Comparison of ENCODE assay signal across 1 fruit fly cellular context in the genomic region with DNA sequence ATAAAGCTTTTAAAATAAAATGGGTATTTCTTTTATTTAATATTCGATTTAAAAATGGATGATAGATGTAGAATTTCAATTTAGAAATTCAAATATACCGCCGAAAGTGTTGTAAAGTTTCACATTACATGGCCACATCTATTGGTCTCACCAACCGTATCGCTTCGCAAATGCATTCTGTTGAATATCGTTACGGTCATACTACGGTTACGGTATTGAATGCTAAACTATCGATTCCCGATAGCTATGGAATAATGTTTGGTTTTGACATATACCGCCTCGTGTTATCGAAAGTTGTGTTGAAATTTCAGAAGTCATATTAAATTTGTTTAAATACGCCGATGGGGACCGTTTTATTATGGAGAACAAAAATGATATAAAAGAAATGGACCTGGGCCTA.
A peak's percentile ranks its signal among the peaks of the same experiment; 100 is the strongest.
TF ChIP-seq lines count a peak whose summit lies in the region.

A gene (plus strand): TSS at position 279 of the 400 bp plus-strand sequence.
A gene (plus strand): TSS at position 279 of the 400 bp plus-strand sequence.

TF ChIP-seq in whole organism, embryonic, 481 proteins besides CTCF, POLR2A, EP300 and RAD21 (continued from another document and continues in another):
- TF ChIP-seq pzg (GFP tag; optimal IDR thresholded peaks at IDR 0.05; lab: Kevin White, UChicago) (peak; percentile 92), ab (GFP tag; optimal IDR thresholded peaks at IDR 0.05; lab: Kevin White, UChicago) (no peak), ERR (GFP tag; optimal IDR thresholded peaks at IDR 0.05; lab: Kevin White, UChicago) (no peak), Hand (GFP tag; optimal IDR thresholded peaks at IDR 0.05; lab: Kevin White, UChicago) (no peak), ash1 (GFP tag; optimal IDR thresholded peaks at IDR 0.05; lab: Kevin White, UChicago) (no peak), MESR4 (GFP tag; optimal IDR thresholded peaks at IDR 0.05; lab: Kevin White, UChicago) (peak; percentile 11), Doc2 (GFP tag; IDR thresholded peaks at IDR 0.05; lab: Robert Waterston, UW) (no peak), Blimp-1 (GFP tag; optimal IDR thresholded peaks at IDR 0.05; lab: Kevin White, UChicago) (no peak), CG10462 (GFP tag; optimal IDR thresholded peaks at IDR 0.05; lab: Kevin White, UChicago) (no peak), cato (GFP tag; optimal IDR thresholded peaks at IDR 0.05; lab: Kevin White, UChicago; ENCODE audit: borderline replicate concordance) (no peak), z (GFP tag; IDR thresholded peaks at IDR 0.05; lab: Robert Waterston, UW) (no peak), CG4617 (GFP tag; optimal IDR thresholded peaks at IDR 0.05; lab: Kevin White, UChicago; ENCODE audit: borderline replicate concordance) (no peak), shn (GFP tag; optimal IDR thresholded peaks at IDR 0.05; lab: Kevin White, UChicago) (no peak), Hey (tag; optimal IDR thresholded peaks at IDR 0.05; lab: Kevin White, UChicago) (no peak), CG14965 (GFP tag; optimal IDR thresholded peaks at IDR 0.05; lab: Kevin White, UChicago; ENCODE audit: borderline replicate concordance) (no peak), cad (GFP tag; optimal IDR thresholded peaks at IDR 0.05; lab: Kevin White, UChicago) (no peak), Six4 (GFP tag; optimal IDR thresholded peaks at IDR 0.05; lab: Kevin White, UChicago) (no peak), CG6813 (GFP tag; optimal IDR thresholded peaks at IDR 0.05; lab: Kevin White, UChicago) (no peak), nerfin-1 (tag; optimal IDR thresholded peaks at IDR 0.05; lab: Kevin White, UChicago) (no peak), CG6854 (GFP tag; optimal IDR thresholded peaks at IDR 0.05; lab: Kevin White, UChicago) (no peak), H2.0 (GFP tag; IDR thresholded peaks at IDR 0.05; lab: Robert Waterston, UW) (no peak), Hr51 (GFP tag; optimal IDR thresholded peaks at IDR 0.05; lab: Kevin White, UChicago) (no peak), org-1 (GFP tag; optimal IDR thresholded peaks at IDR 0.05; lab: Kevin White, UChicago) (no peak), CG12236 (GFP tag; optimal IDR thresholded peaks at IDR 0.05; lab: Kevin White, UChicago) (no peak), crol (GFP tag; IDR thresholded peaks at IDR 0.05; lab: Robert Waterston, UW) (no peak), CG7839 (tag; optimal IDR thresholded peaks at IDR 0.05; lab: Kevin White, UChicago) (no peak), dpn (GFP tag; optimal IDR thresholded peaks at IDR 0.05; lab: Kevin White, UChicago) (no peak), unpg (GFP tag; optimal IDR thresholded peaks at IDR 0.05; lab: Kevin White, UChicago) (no peak), CG2712 (tag; optimal IDR thresholded peaks at IDR 0.05; lab: Kevin White, UChicago) (peak; percentile 12), CG9817 (tag; optimal IDR thresholded peaks at IDR 0.05; lab: Kevin White, UChicago) (no peak), CG7987 (GFP tag; optimal IDR thresholded peaks at IDR 0.05; lab: Kevin White, UChicago) (no peak), h (optimal IDR thresholded peaks at IDR 0.05; lab: Kevin White, UChicago) (no peak), fu2 (GFP tag; optimal IDR thresholded peaks at IDR 0.05; lab: Kevin White, UChicago) (no peak), Awh (GFP tag; IDR thresholded peaks at IDR 0.05; lab: Robert Waterston, UW) (no peak), CG12155 (GFP tag; optimal IDR thresholded peaks at IDR 0.05; lab: Kevin White, UChicago) (no peak), sc (optimal IDR thresholded peaks at IDR 0.05; lab: Kevin White, UChicago) (no peak), sc (GFP tag; optimal IDR thresholded peaks at IDR 0.05; lab: Kevin White, UChicago) (no peak), Tbp (GFP tag; optimal IDR thresholded peaks at IDR 0.05; lab: Kevin White, UChicago) (no peak), CG11696 (GFP tag; IDR thresholded peaks at IDR 0.05; lab: Robert Waterston, UW) (no peak), schlank (tag; optimal IDR thresholded peaks at IDR 0.05; lab: Kevin White, UChicago) (no peak), CG10366 (GFP tag; IDR thresholded peaks at IDR 0.05; lab: Robert Waterston, UW) (no peak), Ada2b (GFP tag; IDR thresholded peaks at IDR 0.05; lab: Robert Waterston, UW) (no peak), chm (GFP tag; IDR thresholded peaks at IDR 0.05; lab: Robert Waterston, UW) (no peak), CG8765 (GFP tag; IDR thresholded peaks at IDR 0.05; lab: Robert Waterston, UW) (no peak), CG13296 (GFP tag; optimal IDR thresholded peaks at IDR 0.05; lab: Kevin White, UChicago) (no peak), CG17359 (tag; optimal IDR thresholded peaks at IDR 0.05; lab: Kevin White, UChicago) (no peak), CG2116 (GFP tag; optimal IDR thresholded peaks at IDR 0.05; lab: Kevin White, UChicago) (peak; percentile 71), CG2678 (tag; optimal IDR thresholded peaks at IDR 0.05; lab: Kevin White, UChicago) (no peak), so (GFP tag; IDR thresholded peaks at IDR 0.05; lab: Robert Waterston, UW) (no peak), CG9727 (GFP tag; optimal IDR thresholded peaks at IDR 0.05; lab: Kevin White, UChicago) (no peak), Vsx1 (GFP tag; optimal IDR thresholded peaks at IDR 0.05; lab: Kevin White, UChicago) (no peak), CG4404 (GFP tag; IDR thresholded peaks at IDR 0.05; lab: Robert Waterston, UW) (no peak), Hmr (GFP tag; optimal IDR thresholded peaks at IDR 0.05; lab: Kevin White, UChicago) (peak; percentile 19), cas (GFP tag; IDR thresholded peaks at IDR 0.05; lab: Robert Waterston, UW) (no peak), CG10565 (GFP tag; optimal IDR thresholded peaks at IDR 0.05; lab: Kevin White, UChicago) (no peak), CG2199 (GFP tag; IDR thresholded peaks at IDR 0.05; lab: Robert Waterston, UW) (no peak), CG1603 (tag; optimal IDR thresholded peaks at IDR 0.05; lab: Kevin White, UChicago) (peak; percentile 79), Usf (GFP tag; optimal IDR thresholded peaks at IDR 0.05; lab: Kevin White, UChicago) (no peak), Hsf (GFP tag; optimal IDR thresholded peaks at IDR 0.05; lab: Kevin White, UChicago) (no peak), CG13123 (GFP tag; optimal IDR thresholded peaks at IDR 0.05; lab: Kevin White, UChicago) (no peak), CG13894 (tag; optimal IDR thresholded peaks at IDR 0.05; lab: Kevin White, UChicago) (no peak), CG12391 (tag; optimal IDR thresholded peaks at IDR 0.05; lab: Kevin White, UChicago) (peak; percentile 23), twi (tag; optimal IDR thresholded peaks at IDR 0.05; lab: Kevin White, UChicago) (no peak), dmrt99B (tag; optimal IDR thresholded peaks at IDR 0.05; lab: Kevin White, UChicago) (no peak), CoRest (tag; optimal IDR thresholded peaks at IDR 0.05; lab: Kevin White, UChicago) (no peak), row (GFP tag; IDR thresholded peaks at IDR 0.05; lab: Robert Waterston, UW) (peak; percentile 12; the same call in 1 of the 3 replicates), eyg (GFP tag; optimal IDR thresholded peaks at IDR 0.05; lab: Kevin White, UChicago) (no peak), pita (GFP tag; optimal IDR thresholded peaks at IDR 0.05; lab: Kevin White, UChicago) (peak; percentile 24), sr (GFP tag; IDR thresholded peaks at IDR 0.05; lab: Robert Waterston, UW) (no peak), CG8478 (optimal IDR thresholded peaks at IDR 0.05; lab: Kevin White, UChicago) (no peak), E2f1 (GFP tag; IDR thresholded peaks at IDR 0.05; lab: Robert Waterston, UW) (no peak), CG17385 (GFP tag; optimal IDR thresholded peaks at IDR 0.05; lab: Kevin White, UChicago) (no peak), Dref (GFP tag; IDR thresholded peaks at IDR 0.05; lab: Robert Waterston, UW) (peak; percentile 77), Fer1 (GFP tag; optimal IDR thresholded peaks at IDR 0.05; lab: Kevin White, UChicago) (no peak), Sin3A (optimal IDR thresholded peaks at IDR 0.05; lab: Kevin White, UChicago) (no peak), CG15696 (tag; optimal IDR thresholded peaks at IDR 0.05; lab: Kevin White, UChicago) (no peak), gcm (GFP tag; optimal IDR thresholded peaks at IDR 0.05; lab: Kevin White, UChicago) (no peak), D (optimal IDR thresholded peaks at IDR 0.05; lab: Kevin White, UChicago) (no peak), D (GFP tag; optimal IDR thresholded peaks at IDR 0.05; lab: Kevin White, UChicago) (no peak), CG4282 (GFP tag; optimal IDR thresholded peaks at IDR 0.05; lab: Kevin White, UChicago) (no peak), CG18619 (GFP tag; optimal IDR thresholded peaks at IDR 0.05; lab: Kevin White, UChicago) (no peak), CG4820 (GFP tag; optimal IDR thresholded peaks at IDR 0.05; lab: Kevin White, UChicago) (no peak), CG18599 (GFP tag; optimal IDR thresholded peaks at IDR 0.05; lab: Kevin White, UChicago) (no peak), tgo (GFP tag; IDR thresholded peaks at IDR 0.05; lab: Robert Waterston, UW) (no peak), HLH54F (GFP tag; optimal IDR thresholded peaks at IDR 0.05; lab: Kevin White, UChicago) (no peak), grau (tag; optimal IDR thresholded peaks at IDR 0.05; lab: Kevin White, UChicago) (no peak), CG3847 (GFP tag; IDR thresholded peaks at IDR 0.05; lab: Robert Waterston, UW) (peak; percentile 60), CG7928 (GFP tag; optimal IDR thresholded peaks at IDR 0.05; lab: Kevin White, UChicago) (no peak), slou (GFP tag; optimal IDR thresholded peaks at IDR 0.05; lab: Kevin White, UChicago) (no peak), esg (GFP tag; conservative IDR thresholded peaks at IDR 0.05; lab: Robert Waterston, UW) (no peak), trh (GFP tag; optimal IDR thresholded peaks at IDR 0.05; lab: Kevin White, UChicago) (no peak), CG3407 (GFP tag; optimal IDR thresholded peaks at IDR 0.05; lab: Kevin White, UChicago) (no peak), CG32772 (GFP tag; IDR thresholded peaks at IDR 0.05; lab: Robert Waterston, UW) (no peak), sens-2 (GFP tag; IDR thresholded peaks at IDR 0.05; lab: Robert Waterston, UW) (no peak), CG4360 (GFP tag; IDR thresholded peaks at IDR 0.05; lab: Robert Waterston, UW) (no peak), nom (GFP tag; optimal IDR thresholded peaks at IDR 0.05; lab: Kevin White, UChicago) (no peak), Sox100B (GFP tag; optimal IDR thresholded peaks at IDR 0.05; lab: Kevin White, UChicago) (no peak), CG1024 (GFP tag; IDR thresholded peaks at IDR 0.05; lab: Robert Waterston, UW) (no peak), CG5180 (GFP tag; optimal IDR thresholded peaks at IDR 0.05; lab: Kevin White, UChicago) (no peak), CkIIα-i1 (GFP tag; IDR thresholded peaks at IDR 0.05; lab: Robert Waterston, UW) (no peak), CG11093 (GFP tag; IDR thresholded peaks at IDR 0.05; lab: Robert Waterston, UW) (no peak), CG18476 (GFP tag; optimal IDR thresholded peaks at IDR 0.05; lab: Kevin White, UChicago) (no peak), hb (GFP tag; IDR thresholded peaks at IDR 0.05; lab: Robert Waterston, UW; ENCODE audit: partially characterized antibody) (peak; percentile 49; the same call in 1 of the 3 replicates), ind (GFP tag; optimal IDR thresholded peaks at IDR 0.05; lab: Kevin White, UChicago) (no peak), CG10274 (GFP tag; optimal IDR thresholded peaks at IDR 0.05; lab: Kevin White, UChicago) (no peak), tx (GFP tag; optimal IDR thresholded peaks at IDR 0.05; lab: Kevin White, UChicago) (no peak), pum (GFP tag; optimal IDR thresholded peaks at IDR 0.05; lab: Kevin White, UChicago) (no peak), en (GFP tag; optimal IDR thresholded peaks at IDR 0.05; lab: Kevin White, UChicago) (no peak), HHEX (GFP tag; optimal IDR thresholded peaks at IDR 0.05; lab: Kevin White, UChicago) (no peak), CG14667 (GFP tag; IDR thresholded peaks at IDR 0.05; lab: Robert Waterston, UW) (no peak), Opbp (GFP tag; IDR thresholded peaks at IDR 0.05; lab: Robert Waterston, UW; ENCODE audit: partially characterized antibody) (peak; percentile 84; the same call in 2 of the 3 replicates), Sry-δ (GFP tag; optimal IDR thresholded peaks at IDR 0.05; lab: Kevin White, UChicago) (peak; percentile 72), CG43689 (GFP tag; IDR thresholded peaks at IDR 0.05; lab: Robert Waterston, UW) (no peak), CG15073 (GFP tag; optimal IDR thresholded peaks at IDR 0.05; lab: Kevin White, UChicago) (no peak), inv (GFP tag; IDR thresholded peaks at IDR 0.05; lab: Robert Waterston, UW; ENCODE audit: partially characterized antibody) (peak; percentile 44; the same call in 1 of the 2 replicates), Dp (GFP tag; optimal IDR thresholded peaks at IDR 0.05; lab: Kevin White, UChicago) (peak; percentile 95), CG16779 (GFP tag; IDR thresholded peaks at IDR 0.05; lab: Robert Waterston, UW) (no peak), CG16813 (GFP tag; IDR thresholded peaks at IDR 0.05; lab: Robert Waterston, UW; ENCODE audit: partially characterized antibody) (peak; percentile 67), stwl (tag; optimal IDR thresholded peaks at IDR 0.05; lab: Kevin White, UChicago) (peak; percentile 95), kay (GFP tag; optimal IDR thresholded peaks at IDR 0.05; lab: Kevin White, UChicago) (no peak), sens (GFP tag; lab: Kevin White, UChicago) (peak; percentile 6), Antp (GFP tag; optimal IDR thresholded peaks at IDR 0.05; lab: Kevin White, UChicago) (no peak), aop (GFP tag; IDR thresholded peaks at IDR 0.05; lab: Robert Waterston, UW) (no peak), p53 (GFP tag; optimal IDR thresholded peaks at IDR 0.05; lab: Kevin White, UChicago) (no peak), Lpt (GFP tag; optimal IDR thresholded peaks at IDR 0.05; lab: Kevin White, UChicago) (no peak), jing (GFP tag; optimal IDR thresholded peaks at IDR 0.05; lab: Kevin White, UChicago) (no peak), YL-1 (GFP tag; optimal IDR thresholded peaks at IDR 0.05; lab: Kevin White, UChicago) (no peak), repo (GFP tag; optimal IDR thresholded peaks at IDR 0.05; lab: Kevin White, UChicago) (no peak), CG13287 (GFP tag; IDR thresholded peaks at IDR 0.05; lab: Robert Waterston, UW; ENCODE audit: partially characterized antibody) (peak; percentile 83), Atf-2 (GFP tag; optimal IDR thresholded peaks at IDR 0.05; lab: Kevin White, UChicago) (no peak), CG1792 (GFP tag; optimal IDR thresholded peaks at IDR 0.05; lab: Kevin White, UChicago) (no peak), CG10959 (GFP tag; IDR thresholded peaks at IDR 0.05; lab: Robert Waterston, UW) (no peak), odd (GFP tag; optimal IDR thresholded peaks at IDR 0.05; lab: Kevin White, UChicago) (no peak)
